Worm (Caenorhabditis elegans) whole organism, late embryonic: ENCODE data around the gene srg-23.

Experiments used
- C08G9.2 ChIP-seq: sonication (generic microtip); optimal IDR thresholded peaks from 2 replicates; lab custom pipeline; 2016; ENCODE audit warnings: mild to moderate bottlenecking, missing genetic modification characterization, moderate library complexity, missing compliant biosample characterization
- C38D4.7 ChIP-seq: fragments of 200-800 bp; sonication (Bioruptor generic); optimal IDR thresholded peaks from 2 replicates; lab custom pipeline; 2018; ENCODE audit warnings: mild to moderate bottlenecking, missing genetic modification characterization, moderate library complexity, missing compliant biosample characterization
- K09A11.1 ChIP-seq: sonication (generic microtip); optimal IDR thresholded peaks from 2 replicates; lab custom pipeline; 2017; ENCODE audit warnings: antibody characterized with exemption, mild to moderate bottlenecking, missing genetic modification characterization, missing compliant biosample characterization; ENCODE audit not compliant: insufficient read depth
- ahr-1 ChIP-seq: sonication (generic microtip); optimal IDR thresholded peaks from 2 replicates; lab custom pipeline; 2016; ENCODE audit warnings: missing genetic modification characterization, missing compliant biosample characterization
- ceh-18 ChIP-seq: sonication (generic microtip); optimal IDR thresholded peaks from 2 replicates; lab custom pipeline; 2016; ENCODE audit warnings: missing genetic modification characterization, missing compliant biosample characterization
- ceh-22 ChIP-seq: sonication (generic microtip); optimal IDR thresholded peaks from 2 replicates; lab custom pipeline; 2017; ENCODE audit warnings: missing biosample characterization, missing genetic modification characterization
- ceh-30 ChIP-seq: fragments of 150-350 bp; optimal IDR thresholded peaks from 2 replicates; lab custom pipeline; 2014; ENCODE audit warnings: missing biosample characterization, missing genetic modification characterization
- ceh-48 ChIP-seq: sonication (generic microtip); optimal IDR thresholded peaks from 2 replicates; lab custom pipeline; 2016; ENCODE audit warnings: missing genetic modification characterization, inconsistent platforms, missing compliant biosample characterization
- ceh-6 ChIP-seq: fragments of 200-800 bp; sonication (Bioruptor generic); optimal IDR thresholded peaks from 2 replicates; lab custom pipeline; 2018; ENCODE audit warnings: mild to moderate bottlenecking, missing genetic modification characterization, missing compliant biosample characterization
- ceh-9 ChIP-seq: sonication (generic microtip); optimal IDR thresholded peaks from 2 replicates; lab custom pipeline; 2016; ENCODE audit warnings: mild to moderate bottlenecking, missing genetic modification characterization, inconsistent platforms, missing compliant biosample characterization
- dve-1 ChIP-seq: sonication (generic microtip); optimal IDR thresholded peaks from 2 replicates; lab custom pipeline; 2017; ENCODE audit warnings: antibody characterized with exemption, mild to moderate bottlenecking, missing genetic modification characterization, missing compliant biosample characterization
- elt-2 ChIP-seq: sonication (generic microtip); optimal IDR thresholded peaks from 2 replicates; lab custom pipeline; 2016; ENCODE audit warnings: missing genetic modification reagents, missing genetic modification characterization, missing compliant biosample characterization
- eyg-1 ChIP-seq: sonication (generic microtip); optimal IDR thresholded peaks from 2 replicates; lab custom pipeline; 2016; ENCODE audit warnings: missing genotype, missing genetic modification characterization, missing compliant biosample characterization
- fax-1 ChIP-seq: sonication (generic microtip); optimal IDR thresholded peaks from 2 replicates; lab custom pipeline; 2016; ENCODE audit warnings: missing genotype, missing genetic modification characterization, missing compliant biosample characterization
- fkh-6 ChIP-seq: sonication (generic microtip); optimal IDR thresholded peaks from 2 replicates; lab custom pipeline; 2016; ENCODE audit warnings: missing genetic modification characterization, missing compliant biosample characterization
- hlh-13 ChIP-seq: fragments of 200-800 bp; sonication (Bioruptor generic); optimal IDR thresholded peaks from 2 replicates; lab custom pipeline; 2018; ENCODE audit warnings: mild to moderate bottlenecking, missing genetic modification characterization, missing compliant biosample characterization
- hlh-6 ChIP-seq: sonication (generic microtip); optimal IDR thresholded peaks from 2 replicates; lab custom pipeline; 2016; ENCODE audit warnings: missing genotype, missing genetic modification characterization, missing compliant biosample characterization
- hlh-8 ChIP-seq: sonication (generic microtip); optimal IDR thresholded peaks from 2 replicates; lab custom pipeline; 2016; ENCODE audit warnings: missing genotype, missing genetic modification characterization, missing compliant biosample characterization
- madf-2 ChIP-seq: sonication (generic microtip); optimal IDR thresholded peaks from 2 replicates; lab custom pipeline; 2017; ENCODE audit warnings: missing genetic modification characterization, missing compliant biosample characterization
- nhr-11 ChIP-seq: fragments of 150-350 bp; optimal IDR thresholded peaks from 2 replicates; lab custom pipeline; 2014; ENCODE audit warnings: missing biosample characterization, missing genetic modification characterization
- npax-4 ChIP-seq: sonication (generic microtip); optimal IDR thresholded peaks from 2 replicates; lab custom pipeline; 2016; ENCODE audit warnings: missing genetic modification characterization, missing compliant biosample characterization
- odd-2 ChIP-seq: sonication (generic microtip); optimal IDR thresholded peaks from 2 replicates; lab custom pipeline; 2017; ENCODE audit warnings: antibody characterized with exemption, mild to moderate bottlenecking, missing genetic modification characterization, missing compliant biosample characterization
- pag-3 ChIP-seq: sonication (generic microtip); optimal IDR thresholded peaks from 2 replicates; lab custom pipeline; 2016; ENCODE audit warnings: missing compliant biosample characterization, missing genetic modification characterization, borderline replicate concordance
- pax-1 ChIP-seq: fragments of 150-350 bp; optimal IDR thresholded peaks from 2 replicates; lab custom pipeline; 2014; ENCODE audit warnings: missing biosample characterization, missing genetic modification characterization
- pha-4 ChIP-seq: fragments of 150-350 bp; optimal IDR thresholded peaks from 2 replicates; lab custom pipeline; 2018; ENCODE audit warnings: missing biosample characterization, missing genetic modification reagents, missing genetic modification characterization
- pros-1 ChIP-seq: fragments of 150-350 bp; optimal IDR thresholded peaks from 2 replicates; lab custom pipeline; 2014; ENCODE audit warnings: missing biosample characterization, missing genetic modification reagents, missing genetic modification characterization
- ref-2 ChIP-seq: sonication (generic microtip); optimal IDR thresholded peaks from 2 replicates; lab custom pipeline; 2016; ENCODE audit warnings: missing genetic modification characterization, missing compliant biosample characterization
- rnt-1 ChIP-seq: sonication (generic microtip); optimal IDR thresholded peaks from 2 replicates; lab custom pipeline; 2016; ENCODE audit warnings: missing genetic modification characterization, missing compliant biosample characterization
- tbx-2 ChIP-seq: sonication (generic microtip); optimal IDR thresholded peaks from 2 replicates; lab custom pipeline; 2016; ENCODE audit warnings: missing genetic modification characterization, missing compliant biosample characterization
- tbx-7 ChIP-seq: sonication (generic microtip); optimal IDR thresholded peaks from 2 replicates; lab custom pipeline; 2016; ENCODE audit warnings: missing genotype, missing genetic modification characterization, missing compliant biosample characterization
- unc-3 ChIP-seq, 2 experiments: fragments of 200-800 bp in 1 of 2; sonication (Bioruptor generic) in 1 of 2; sonication (generic microtip) in 1 of 2; conservative IDR thresholded peaks in 1 of 2; optimal IDR thresholded peaks in 1 of 2; 2 replicates each; pipeline versions ENCODE4 v1.3.6 to Lab custom; 2016 to 2022; ENCODE audit warnings: missing compliant biosample characterization in 2 of 2, missing genetic modification characterization in 2 of 2, missing genetic modification reagents in 1 of 2
- unc-42 ChIP-seq: sonication (generic microtip); optimal IDR thresholded peaks from 2 replicates; lab custom pipeline; 2016; ENCODE audit warnings: missing genotype, missing genetic modification characterization, missing compliant biosample characterization
- zip-5 ChIP-seq: sonication (generic microtip); optimal IDR thresholded peaks from 2 replicates; lab custom pipeline; 2016; ENCODE audit warnings: missing genetic modification characterization, missing compliant biosample characterization
- ztf-16 ChIP-seq: sonication (generic microtip); optimal IDR thresholded peaks from 2 replicates; lab custom pipeline; 2017; ENCODE audit warnings: missing genetic modification characterization, missing compliant biosample characterization

srg-23 gene

ce11 chrII:3108101-3108500 is 12.1 kb upstream of the srg-23 start:
- TF ChIP-seq hlh-6 (tag; lab: Kevin White, UChicago) (peak; percentile 34), ztf-16 (no peak)

- no peak for TF ChIP-seq C38D4.7
- no peak for TF ChIP-seq npax-4 (tag; lab: Kevin White, UChicago)
- TF ChIP-seq fax-1 (tag; lab: Kevin White, UChicago): no peak
- no peak for TF ChIP-seq nhr-11
- no peak for TF ChIP-seq ceh-48 (tag; lab: Kevin White, UChicago)
Measured at ce11 chrII:3105765-3106164, 9.8 kb upstream of the srg-23 start, which contains the start of gene clec-122. clec-122 (plus strand) TSS chrII:3106065.

- no peak for TF ChIP-seq tbx-7 (tag; lab: Kevin White, UChicago)
- TF ChIP-seq eyg-1 (tag; lab: Kevin White, UChicago): no peak
- no peak for TF ChIP-seq pros-1 (tag; lab: Kevin White, UChicago)
- TF ChIP-seq ceh-30 (tag; lab: Kevin White, UChicago): no peak
- no peak for TF ChIP-seq rnt-1 (tag; lab: Kevin White, UChicago)
- no peak for TF ChIP-seq C08G9.2
- TF ChIP-seq C38D4.7: no peak
- no peak for TF ChIP-seq pha-4 (tag; lab: Kevin White, UChicago)
- no peak for TF ChIP-seq madf-2
- no peak for TF ChIP-seq tbx-2 (tag; lab: Kevin White, UChicago)
- TF ChIP-seq pag-3 (tag; lab: Kevin White, UChicago): no peak
- TF ChIP-seq fkh-6 (tag; lab: Kevin White, UChicago): no peak
- no peak for TF ChIP-seq hlh-8
- TF ChIP-seq dve-1 (tag; lab: Kevin White, UChicago): no peak
- TF ChIP-seq unc-3 (GFP tag; conservative IDR thresholded peaks at IDR 0.05; lab: Robert Waterston, UW): no peak
- no peak for TF ChIP-seq unc-3 (tag; optimal IDR thresholded peaks at IDR 0.05; lab: Kevin White, UChicago)
- TF ChIP-seq, all 69 proteins: peak for 0
Measured at ce11 chrII:3102018-3102417, 6.1 kb upstream of the srg-23 start, which contains the start of gene clec-121. clec-121 (plus strand) TSS chrII:3102318.

ce11 chrII:3100546-3100945 is 4.6 kb upstream of the srg-23 start, which contains the start of gene srg-24:
srg-24 (minus strand) TSS chrII:3100646.
- TF ChIP-seq ceh-22 (no peak), ceh-9 (tag; lab: Kevin White, UChicago) (no peak)

- no peak for TF ChIP-seq hlh-13 (GFP tag; lab: Kevin White, UChicago)
- no peak for TF ChIP-seq pax-1
- no peak for TF ChIP-seq ref-2 (tag; lab: Kevin White, UChicago)
- no peak for TF ChIP-seq odd-2 (tag; lab: Kevin White, UChicago)
- TF ChIP-seq zip-5 (tag; lab: Kevin White, UChicago): no peak
- TF ChIP-seq ceh-18 (tag; lab: Kevin White, UChicago): no peak
- no peak for TF ChIP-seq ahr-1 (tag; lab: Kevin White, UChicago)
- no peak for TF ChIP-seq K09A11.1 (tag; lab: Kevin White, UChicago)
- no peak for TF ChIP-seq ceh-6 (GFP tag; lab: Kevin White, UChicago)
Measured at ce11 chrII:3096857-3097256, 897 bp upstream of the srg-23 start, which contains the start of gene Y25C1A.14. Y25C1A.14 (minus strand) TSS chrII:3096957.

ce11 chrII:3093352-3093751 is 2.6 kb downstream of the srg-23 start, which contains the start of gene srg-22:
srg-22 (minus strand) TSS chrII:3093452.
- TF ChIP-seq madf-2 (no peak), elt-2 (no peak), unc-42 (tag; lab: Kevin White, UChicago) (no peak), K09A11.1 (tag; lab: Kevin White, UChicago) (no peak), pax-1 (no peak), hlh-6 (tag; lab: Kevin White, UChicago) (no peak)
